Worm (Caenorhabditis elegans) whole organism, late embryonic: ENCODE measurements around the gene nhr-27.

Experiments used
- ahr-1 ChIP-seq: sonication (generic microtip); optimal IDR thresholded peaks from 2 replicates; lab custom pipeline; 2016; ENCODE audit warnings: missing genetic modification characterization, missing compliant biosample characterization
- ceh-14 ChIP-seq: sonication (generic microtip); optimal IDR thresholded peaks from 2 replicates; lab custom pipeline; 2016; ENCODE audit warnings: missing genotype, missing genetic modification characterization, missing compliant biosample characterization
- ceh-18 ChIP-seq: sonication (generic microtip); optimal IDR thresholded peaks from 2 replicates; lab custom pipeline; 2016; ENCODE audit warnings: missing genetic modification characterization, missing compliant biosample characterization
- ceh-2 ChIP-seq: sonication (generic microtip); optimal IDR thresholded peaks from 2 replicates; lab custom pipeline; 2016; ENCODE audit warnings: missing genotype, missing genetic modification characterization, missing compliant biosample characterization
- ceh-34 ChIP-seq: sonication (generic microtip); optimal IDR thresholded peaks from 2 replicates; lab custom pipeline; 2016; ENCODE audit warnings: mild to moderate bottlenecking, missing genetic modification characterization, missing compliant biosample characterization
- ets-4 ChIP-seq: sonication (generic microtip); optimal IDR thresholded peaks from 2 replicates; lab custom pipeline; 2016; ENCODE audit warnings: missing genetic modification characterization, missing compliant biosample characterization
- lin-11 ChIP-seq: fragments of 200-800 bp; sonication (Bioruptor generic); optimal IDR thresholded peaks from 2 replicates; lab custom pipeline; 2018; ENCODE audit warnings: mild to moderate bottlenecking, missing genetic modification characterization, missing compliant biosample characterization
- nhr-11 ChIP-seq: fragments of 150-350 bp; optimal IDR thresholded peaks from 2 replicates; lab custom pipeline; 2014; ENCODE audit warnings: missing biosample characterization, missing genetic modification characterization
- pha-4 ChIP-seq: fragments of 150-350 bp; optimal IDR thresholded peaks from 2 replicates; lab custom pipeline; 2018; ENCODE audit warnings: missing biosample characterization, missing genetic modification reagents, missing genetic modification characterization

ce11 chrX:12730075-12730474 lies 78.0 kb downstream of the nhr-27 start:
- TF ChIP-seq ceh-2 (tag; lab: Kevin White, UChicago) (no peak), ets-4 (tag; lab: Kevin White, UChicago) (no peak), ceh-14 (tag; lab: Kevin White, UChicago) (no peak), nhr-11 (tag; lab: Kevin White, UChicago) (no peak), pha-4 (tag; lab: Kevin White, UChicago) (no peak), ceh-18 (no peak), ceh-34 (tag; lab: Kevin White, UChicago) (no peak), lin-11 (no peak), ahr-1 (tag; lab: Kevin White, UChicago) (no peak)
